Fruit fly (Drosophila melanogaster): ENCODE data around the gene Dyrk2.

DNA sequence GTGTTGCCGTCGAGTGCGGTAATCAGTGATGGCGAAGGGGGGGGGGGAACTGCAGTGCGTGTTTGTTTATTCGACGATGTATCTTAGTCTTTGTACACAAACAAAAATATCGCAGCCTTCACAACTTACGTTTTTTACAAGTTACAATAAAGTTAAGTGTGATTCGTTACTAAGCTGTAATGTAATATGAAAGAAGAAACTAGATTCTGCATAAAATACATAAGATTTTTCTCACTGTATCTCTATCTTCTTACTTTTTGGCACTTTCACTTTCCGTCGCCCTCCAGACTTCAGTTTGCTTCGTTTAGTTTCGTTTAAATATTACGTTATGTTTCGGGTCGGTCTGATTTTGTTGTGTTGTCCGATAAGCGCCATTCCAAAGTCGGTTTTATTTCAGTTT lies 11.6 kb upstream of the Dyrk2 start:
- TF ChIP-seq CG8478 (optimal IDR thresholded peaks at IDR 0.05) (no peak), CTCF (optimal IDR thresholded peaks at IDR 0.05) (no peak)
